Fruit fly (Drosophila melanogaster): ENCODE results near the gene RpL7.

DNA sequence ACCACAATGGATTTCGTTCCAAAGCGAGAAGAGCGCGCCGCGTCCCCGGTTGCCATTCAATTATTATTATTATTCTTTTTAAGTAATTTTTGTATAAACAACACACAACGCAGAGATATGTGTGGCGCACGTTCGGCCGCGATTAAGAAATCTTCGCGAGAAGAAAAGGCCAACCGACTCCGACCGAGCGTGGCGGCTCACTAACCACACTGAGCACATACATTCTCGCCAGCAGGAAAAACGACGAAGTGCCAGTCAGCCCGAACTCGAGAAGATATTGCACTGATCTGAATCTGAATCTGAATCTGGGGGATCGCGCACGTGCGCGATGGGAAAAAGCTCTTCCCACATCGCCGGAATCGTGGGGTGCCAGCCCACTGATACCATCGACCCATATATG lies 1.9 kb upstream of the RpL7 start, which contains the start of gene Sur:
- no peak for TF ChIP-seq CG8478 (optimal IDR thresholded peaks at IDR 0.05)
- TF ChIP-seq CTCF (optimal IDR thresholded peaks at IDR 0.05), result no peak
